Worm (Caenorhabditis elegans): ENCODE data around the gene F39E9.14.
"Not testable (repeated sequence)": the region's sequence is repeated elsewhere in the genome, so short reads cannot be mapped to it uniquely, and the experiment has no call there.

F39E9.14 gene

ce11 chrII:3290544-3290943 lies at the start of gene F39E9.14:
F39E9.14 (minus strand) TSS chrII:3290644.
- TF ChIP-seq W03F9.2, him-1, dao-5 (tag; optimal IDR thresholded peaks at IDR 0.05): not testable (repeated sequence)

- TF ChIP-seq dao-5 (tag; optimal IDR thresholded peaks at IDR 0.05) = no peak
- no peak for TF ChIP-seq him-1 (tag; optimal IDR thresholded peaks at IDR 0.05)
- no peak for TF ChIP-seq W03F9.2 (tag; optimal IDR thresholded peaks at IDR 0.05)
These were observed 48.1 kb upstream of the F39E9.14 start, which contains the start of gene F14D2.7 for ce11 chrII:3338556-3338955. F14D2.7 (minus strand) TSS chrII:3338656.

- TF ChIP-seq W03F9.2 (tag; optimal IDR thresholded peaks at IDR 0.05) = no peak
- no peak for TF ChIP-seq dao-5 (tag; optimal IDR thresholded peaks at IDR 0.05)
- no peak for TF ChIP-seq him-1 (tag; optimal IDR thresholded peaks at IDR 0.05)
These were observed 46.6 kb upstream of the F39E9.14 start, which contains the start of gene F14D2.19 for ce11 chrII:3337039-3337438. F14D2.19 (minus strand) TSS chrII:3337139.

ce11 chrII:3332039-3332438 lies 41.6 kb upstream of the F39E9.14 start, which contains the start of gene irld-27:
irld-27 (plus strand) TSS chrII:3332339.
- TF ChIP-seq him-1 (tag; optimal IDR thresholded peaks at IDR 0.05) (no peak), W03F9.2 (tag; optimal IDR thresholded peaks at IDR 0.05) (no peak), dao-5 (tag; optimal IDR thresholded peaks at IDR 0.05) (no peak)

ce11 chrII:3327104-3327503 lies 36.7 kb upstream of the F39E9.14 start, which contains the start of gene Y46D2A.3:
Y46D2A.3 (minus strand) TSS chrII:3327204.
- TF ChIP-seq him-1 (tag; optimal IDR thresholded peaks at IDR 0.05) (no peak), dao-5 (tag; optimal IDR thresholded peaks at IDR 0.05) (no peak), W03F9.2 (tag; optimal IDR thresholded peaks at IDR 0.05) (no peak)

ce11 chrII:3323179-3323578 lies 32.7 kb upstream of the F39E9.14 start, which contains the start of gene Y46D2A.2:
Y46D2A.2 (minus strand) TSS chrII:3323279.
- TF ChIP-seq him-1 (tag; optimal IDR thresholded peaks at IDR 0.05) (no peak), dao-5 (tag; optimal IDR thresholded peaks at IDR 0.05) (no peak), W03F9.2 (tag; optimal IDR thresholded peaks at IDR 0.05) (no peak)

- TF ChIP-seq him-1 (tag; optimal IDR thresholded peaks at IDR 0.05) = no peak
- TF ChIP-seq W03F9.2 (tag; optimal IDR thresholded peaks at IDR 0.05) = no peak
- TF ChIP-seq dao-5 (tag; optimal IDR thresholded peaks at IDR 0.05) = no peak
These were observed 31.8 kb upstream of the F39E9.14 start, which contains the start of gene Y46D2A.1 for ce11 chrII:3322257-3322656. Y46D2A.1 (plus strand) TSS chrII:3322557.

- TF ChIP-seq him-1 (tag; optimal IDR thresholded peaks at IDR 0.05) (no peak), W03F9.2 (tag; optimal IDR thresholded peaks at IDR 0.05) (no peak), dao-5 (tag; optimal IDR thresholded peaks at IDR 0.05) (no peak)
These were observed 28.4 kb upstream of the F39E9.14 start for ce11 chrII:3318839-3319238.

ce11 chrII:3313442-3313841 lies 23.0 kb upstream of the F39E9.14 start, which contains the start of gene F39E9.6:
F39E9.6 (minus strand) TSS chrII:3313542.
- no peak for TF ChIP-seq him-1 (tag; optimal IDR thresholded peaks at IDR 0.05)
- TF ChIP-seq dao-5 (tag; optimal IDR thresholded peaks at IDR 0.05) = no peak
- no peak for TF ChIP-seq W03F9.2 (tag; optimal IDR thresholded peaks at IDR 0.05)

ce11 chrII:3310957-3311657 lies 20.7 kb upstream of the F39E9.14 start:
- TF ChIP-seq W03F9.2 (tag; optimal IDR thresholded peaks at IDR 0.05) (no peak), dao-5 (tag; optimal IDR thresholded peaks at IDR 0.05) (no peak), him-1 (tag; optimal IDR thresholded peaks at IDR 0.05) (no peak)

- TF ChIP-seq W03F9.2 (tag; optimal IDR thresholded peaks at IDR 0.05) (no peak), dao-5 (tag; optimal IDR thresholded peaks at IDR 0.05) (no peak), him-1 (tag; optimal IDR thresholded peaks at IDR 0.05) (no peak)
These were observed 13.1 kb upstream of the F39E9.14 start for ce11 chrII:3303582-3303981.

- TF ChIP-seq him-1 (tag; optimal IDR thresholded peaks at IDR 0.05) = no peak
- TF ChIP-seq dao-5 (tag; optimal IDR thresholded peaks at IDR 0.05) = no peak
- no peak for TF ChIP-seq W03F9.2 (tag; optimal IDR thresholded peaks at IDR 0.05)
These were observed 9.0 kb upstream of the F39E9.14 start, which contains the start of gene btb-22 for ce11 chrII:3299457-3299856. btb-22 (plus strand) TSS chrII:3299757.

- TF ChIP-seq him-1 (tag; optimal IDR thresholded peaks at IDR 0.05) = no peak
- TF ChIP-seq W03F9.2 (tag; optimal IDR thresholded peaks at IDR 0.05) = no peak
- no peak for TF ChIP-seq dao-5 (tag; optimal IDR thresholded peaks at IDR 0.05)
These were observed 7.5 kb upstream of the F39E9.14 start, which contains the start of gene btb-18 for ce11 chrII:3297914-3298313. btb-18 (plus strand) TSS chrII:3298214.

ce11 chrII:3296644-3297043 lies 6.2 kb upstream of the F39E9.14 start, which contains the start of gene btb-16:
btb-16 (plus strand) TSS chrII:3296883.
- TF ChIP-seq W03F9.2 (tag; optimal IDR thresholded peaks at IDR 0.05) = no peak
- TF ChIP-seq him-1 (tag; optimal IDR thresholded peaks at IDR 0.05) = no peak
- TF ChIP-seq dao-5 (tag; optimal IDR thresholded peaks at IDR 0.05) = no peak
